Worm (Caenorhabditis elegans) whole organism, young adult: ENCODE data around the gene T21H3.5.

Experiments used
- B0019.2 ChIP-seq: fragments of 200-800 bp; sonication (Bioruptor generic); conservative IDR thresholded peaks from 2 replicates; pipeline ENCODE4 v1.3.6; 2022; ENCODE audit warnings: missing genetic modification reagents, missing genetic modification characterization, missing compliant biosample characterization
- B0336.3 ChIP-seq: fragments of 200-800 bp; sonication (Bioruptor generic); IDR thresholded peaks from 2 replicates; pipeline ENCODE4 v1.3.6; 2022; ENCODE audit warnings: missing genetic modification characterization, missing compliant biosample characterization
- K11D2.4 ChIP-seq: fragments of 200-800 bp; sonication (Bioruptor generic); IDR thresholded peaks from 2 replicates; pipeline ENCODE4 v1.3.6; 2022; ENCODE audit warnings: missing genetic modification reagents, missing genetic modification characterization, missing compliant biosample characterization
- Y53G8AR.9 ChIP-seq: fragments of 200-800 bp; sonication (Bioruptor generic); conservative IDR thresholded peaks from 2 replicates; pipeline ENCODE4 v1.3.6; 2022; ENCODE audit warnings: missing genetic modification reagents, missing genetic modification characterization, missing compliant biosample characterization
- Y56A3A.18 ChIP-seq: fragments of 200-800 bp; sonication (Bioruptor generic); IDR thresholded peaks from 2 replicates; pipeline ENCODE4 v1.3.6; 2022; ENCODE audit warnings: missing genetic modification reagents, missing genetic modification characterization, missing compliant biosample characterization
- ZK185.1 ChIP-seq: sonication (generic microtip); optimal IDR thresholded peaks from 2 replicates; lab custom pipeline; 2016; ENCODE audit warnings: mild to moderate bottlenecking, missing genetic modification characterization, missing compliant biosample characterization; ENCODE audit not compliant: poor library complexity, severe bottlenecking
- aptf-2 ChIP-seq: fragments of 200-800 bp; sonication (Bioruptor generic); conservative IDR thresholded peaks from 2 replicates; pipeline ENCODE4 v1.3.6; 2022; ENCODE audit warnings: missing genetic modification reagents, missing genetic modification characterization, missing compliant biosample characterization
- atf-7 ChIP-seq: sonication (generic microtip); optimal IDR thresholded peaks from 2 replicates; lab custom pipeline; 2017; ENCODE audit warnings: mild to moderate bottlenecking, missing genetic modification characterization, missing compliant biosample characterization
- attf-6 ChIP-seq: fragments of 200-800 bp; sonication (Bioruptor generic); IDR thresholded peaks from 2 replicates; pipeline ENCODE4 v1.3.6; 2022; ENCODE audit warnings: missing genetic modification reagents, missing genetic modification characterization, missing compliant biosample characterization
- ccch-3 ChIP-seq: fragments of 200-800 bp; sonication (Bioruptor generic); optimal IDR thresholded peaks from 2 replicates; lab custom pipeline; 2018; ENCODE audit warnings: mild to moderate bottlenecking, missing genetic modification characterization, missing compliant biosample characterization
- cebp-2 ChIP-seq: fragments of 200-800 bp; sonication (Bioruptor generic); IDR thresholded peaks from 2 replicates; pipeline ENCODE4 v1.3.6; 2022; ENCODE audit warnings: missing genetic modification characterization, missing compliant biosample characterization
- ceh-40 ChIP-seq: fragments of 200-800 bp; sonication (Bioruptor generic); IDR thresholded peaks from 2 replicates; pipeline ENCODE4 v1.3.6; 2022; ENCODE audit warnings: missing genetic modification characterization, missing compliant biosample characterization
- dpff-1 ChIP-seq: sonication (generic microtip); optimal IDR thresholded peaks from 2 replicates; lab custom pipeline; 2017; ENCODE audit warnings: mild to moderate bottlenecking, missing genetic modification characterization, missing compliant biosample characterization
- ekl-4 ChIP-seq: fragments of 200-800 bp; sonication (Bioruptor generic); IDR thresholded peaks from 2 replicates; pipeline ENCODE4 v1.3.6; 2022; ENCODE audit warnings: missing genetic modification reagents, missing genetic modification characterization, missing compliant biosample characterization
- ets-4 ChIP-seq: fragments of 200-800 bp; sonication (Bioruptor generic); optimal IDR thresholded peaks from 2 replicates; lab custom pipeline; 2018; ENCODE audit warnings: mild to moderate bottlenecking, missing genetic modification characterization, missing compliant biosample characterization
- fkh-3 ChIP-seq: sonication (generic microtip); optimal IDR thresholded peaks from 2 replicates; lab custom pipeline; 2016; ENCODE audit warnings: mild to moderate bottlenecking, missing genetic modification characterization, missing compliant biosample characterization
- hrde-1 ChIP-seq: sonication (generic microtip); optimal IDR thresholded peaks from 2 replicates; lab custom pipeline; 2016; ENCODE audit warnings: missing genetic modification characterization, mild to moderate bottlenecking, missing compliant biosample characterization, moderate library complexity, missing genotype, missing genetic modification reagents, borderline replicate concordance
- hsf-1 ChIP-seq: fragments of 200-800 bp; sonication (Bioruptor generic); IDR thresholded peaks from 2 replicates; pipeline ENCODE4 v1.3.6; 2022; ENCODE audit warnings: missing genetic modification reagents, missing genetic modification characterization, missing compliant biosample characterization
- lin-35 ChIP-seq, 3 experiments: fragments of 150-350 bp in 2 of 3; sonication (generic microtip) in 1 of 3; optimal IDR thresholded peaks; 2 replicates each; lab custom pipeline; 2014 to 2018; ENCODE audit warnings: missing biosample characterization in 3 of 3, missing genetic modification characterization in 3 of 3, missing genetic modification reagents in 3 of 3
- lir-1 ChIP-seq: fragments of 200-800 bp; sonication (Bioruptor generic); conservative IDR thresholded peaks from 2 replicates; pipeline ENCODE4 v1.3.6; 2022; ENCODE audit warnings: missing genetic modification reagents, missing genetic modification characterization, missing compliant biosample characterization
- lsl-1 ChIP-seq: fragments of 200-800 bp; sonication (Bioruptor generic); optimal IDR thresholded peaks from 2 replicates; lab custom pipeline; 2018; ENCODE audit warnings: mild to moderate bottlenecking, missing genetic modification characterization, moderate library complexity, missing compliant biosample characterization
- madf-3 ChIP-seq: fragments of 200-800 bp; sonication (Bioruptor generic); IDR thresholded peaks from 2 replicates; pipeline ENCODE4 v1.3.6; 2022; ENCODE audit warnings: missing genetic modification reagents, missing genetic modification characterization, missing compliant biosample characterization
- madf-8 ChIP-seq: fragments of 200-800 bp; sonication (Bioruptor generic); conservative IDR thresholded peaks from 2 replicates; pipeline ENCODE4 v1.3.6; 2022; ENCODE audit warnings: missing genetic modification reagents, missing genetic modification characterization, missing compliant biosample characterization
- nfya-1 ChIP-seq: sonication (generic microtip); optimal IDR thresholded peaks from 2 replicates; lab custom pipeline; 2017; ENCODE audit warnings: antibody characterized with exemption, missing compliant biosample characterization, missing genetic modification characterization, borderline replicate concordance; ENCODE audit not compliant: insufficient read depth
- nhr-80 ChIP-seq: sonication (generic microtip); optimal IDR thresholded peaks from 2 replicates; lab custom pipeline; 2016; ENCODE audit warnings: missing genetic modification characterization, missing compliant biosample characterization
- nhr-90 ChIP-seq: sonication (generic microtip); optimal IDR thresholded peaks from 2 replicates; lab custom pipeline; 2016; ENCODE audit warnings: missing genotype, mild to moderate bottlenecking, missing genetic modification characterization, missing compliant biosample characterization
- pbrm-1 ChIP-seq: fragments of 200-800 bp; sonication (Bioruptor generic); IDR thresholded peaks from 2 replicates; pipeline ENCODE4 v1.3.6; 2022; ENCODE audit warnings: missing genetic modification reagents, missing genetic modification characterization, missing compliant biosample characterization
- snpc-1.3 ChIP-seq: sonication (generic microtip); optimal IDR thresholded peaks from 2 replicates; lab custom pipeline; 2017; ENCODE audit warnings: missing genetic modification characterization, mild to moderate bottlenecking, missing compliant biosample characterization, antibody characterized with exemption, moderate library complexity, missing genotype, missing genetic modification reagents; ENCODE audit not compliant: insufficient read depth
- tbp1 ChIP-seq: fragments of 200-800 bp; sonication (Bioruptor generic); optimal IDR thresholded peaks from 2 replicates; lab custom pipeline; 2018; ENCODE audit warnings: mild to moderate bottlenecking, missing genetic modification characterization, missing compliant biosample characterization
- zfh-2 ChIP-seq: fragments of 200-800 bp; sonication (Bioruptor generic); conservative IDR thresholded peaks from 2 replicates; pipeline ENCODE4 v1.3.6; 2022; ENCODE audit warnings: missing genetic modification reagents, missing genetic modification characterization, missing compliant biosample characterization
- ztf-25 ChIP-seq: fragments of 200-800 bp; sonication (Bioruptor generic); IDR thresholded peaks from 2 replicates; pipeline ENCODE4 v1.3.6; 2022; ENCODE audit warnings: missing genetic modification reagents, missing genetic modification characterization, missing compliant biosample characterization

T21H3.5 gene

ce11 chrV:1179279-1179678, 15.2 kb upstream of the T21H3.5 start, which contains the start of gene F25A2.1 (continued):
- TF ChIP-seq Y53G8AR.9 (GFP tag; lab: Robert Waterston, UW): 0 out of 2 replicates have a peak, but pooled peaks have one; percentile 32

- TF ChIP-seq ceh-40 (GFP tag; lab: Robert Waterston, UW): no peak
- 0 out of 2 replicates have a peak, but pooled peaks have one; percentile 5 for TF ChIP-seq ztf-25 (GFP tag; lab: Robert Waterston, UW)
- no peak for TF ChIP-seq hsf-1 (GFP tag; lab: Robert Waterston, UW)
- TF ChIP-seq attf-6: no peak
- TF ChIP-seq lin-35 (GFP tag; optimal IDR thresholded peaks at IDR 0.05; lab: Kevin White, UChicago): no peak
- TF ChIP-seq nhr-80 (tag; lab: Kevin White, UChicago): peak; percentile 75
- TF ChIP-seq aptf-2 (GFP tag; lab: Robert Waterston, UW): no peak
- peak; percentile 89 for TF ChIP-seq atf-7 (tag; lab: Kevin White, UChicago)
- no peak for TF ChIP-seq B0019.2 (GFP tag; lab: Robert Waterston, UW)
- no peak for TF ChIP-seq nhr-90 (tag; lab: Kevin White, UChicago)
- TF ChIP-seq ets-4 (GFP tag; lab: Kevin White, UChicago): peak; percentile 56
- no peak for TF ChIP-seq lsl-1 (GFP tag; lab: Kevin White, UChicago)
- TF ChIP-seq snpc-1.3 (tag; lab: Kevin White, UChicago): no peak
- TF ChIP-seq fkh-3 (tag; lab: Kevin White, UChicago): no peak
- no peak for TF ChIP-seq ccch-3 (GFP tag; lab: Kevin White, UChicago)
- TF ChIP-seq cebp-2 (GFP tag; lab: Robert Waterston, UW): no peak
- no peak for TF ChIP-seq ekl-4
- TF ChIP-seq madf-3 (GFP tag; lab: Robert Waterston, UW): no peak
- no peak for TF ChIP-seq ZK185.1 (tag; lab: Kevin White, UChicago)
- no peak for TF ChIP-seq madf-8 (GFP tag; lab: Robert Waterston, UW)
- no peak for TF ChIP-seq Y56A3A.18 (GFP tag; lab: Robert Waterston, UW)
- TF ChIP-seq lir-1 (GFP tag; lab: Robert Waterston, UW): no peak
- TF ChIP-seq pbrm-1 (GFP tag; lab: Robert Waterston, UW): no peak
- no peak for TF ChIP-seq nfya-1 (tag; lab: Kevin White, UChicago)
- no peak for TF ChIP-seq dpff-1 (tag; lab: Kevin White, UChicago)
- no peak for TF ChIP-seq B0336.3 (GFP tag; lab: Robert Waterston, UW)
Measured at ce11 chrV:1176277-1176839, 12.3 kb upstream of the T21H3.5 start, which contains the start of gene T21H3.1. T21H3.1 (plus strand) TSS chrV:1176724.

DNA sequence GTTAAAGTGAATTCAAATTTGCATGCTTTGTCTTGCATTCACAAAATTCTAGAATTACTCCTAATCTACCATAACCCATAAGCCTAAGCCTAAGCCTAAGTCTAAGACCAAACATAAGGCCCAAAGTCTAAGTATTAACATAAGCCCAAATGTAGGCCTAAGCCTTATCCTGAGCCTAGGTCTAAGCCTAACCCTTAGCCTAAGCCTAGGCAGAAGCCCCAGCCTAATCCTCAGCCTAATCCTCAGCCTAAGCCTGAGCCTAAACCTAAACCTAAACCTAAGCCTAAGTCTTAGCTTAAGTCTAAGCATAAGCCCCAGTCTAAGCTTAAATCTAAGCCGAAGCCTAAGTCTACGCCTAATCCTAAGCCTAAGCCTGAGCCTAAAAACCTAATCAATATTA, 6.5 kb upstream of the T21H3.5 start:
- TF ChIP-seq tbp1 (GFP tag; lab: Kevin White, UChicago): no peak
- TF ChIP-seq madf-3 (GFP tag; lab: Robert Waterston, UW): 0 out of 2 replicates have a peak, but pooled peaks have one; percentile 52
- TF ChIP-seq, all 124 proteins: peak for 1

- TF ChIP-seq nfya-1 (tag; lab: Kevin White, UChicago): no peak
- no peak for TF ChIP-seq K11D2.4 (GFP tag; lab: Robert Waterston, UW)
- no peak for TF ChIP-seq snpc-1.3 (tag; lab: Kevin White, UChicago)
- TF ChIP-seq zfh-2: no peak
- no peak for TF ChIP-seq Y56A3A.18 (GFP tag; lab: Robert Waterston, UW)
- no peak for TF ChIP-seq hrde-1 (tag; lab: Kevin White, UChicago)
Measured at ce11 chrV:1165090-1165761, 1.1 kb upstream of the T21H3.5 start, which contains the start of gene ptr-16. ptr-16 (plus strand) TSS chrV:1165711.
